Fruit fly (Drosophila melanogaster) whole organism: Measurements from ENCODE around the gene Kdsr.

Source experiments
- CG8478 ChIP-seq: fragments of >200 bp; optimal IDR thresholded peaks from 2 replicates; lab custom pipeline; 2018; ENCODE audit warnings: inconsistent platforms
- Dll ChIP-seq: fragments of >200 bp; optimal IDR thresholded peaks from 2 replicates; lab custom pipeline; 2017
- EcR ChIP-seq, 2 experiments: fragments of >200 bp; optimal IDR thresholded peaks; 2 replicates each; lab custom pipeline; 2017; ENCODE audit warnings: missing biosample characterization in 2 of 2, missing genetic modification characterization in 2 of 2, missing genetic modification reagents in 2 of 2
- pan ChIP-seq: fragments of >200 bp; optimal IDR thresholded peaks from 2 replicates; lab custom pipeline; 2017
- psq ChIP-seq: fragments of >200 bp; optimal IDR thresholded peaks from 2 replicates; lab custom pipeline; 2017
- usp ChIP-seq: fragments of >200 bp; optimal IDR thresholded peaks from 2 replicates; lab custom pipeline; 2017; ENCODE audit warnings: missing biosample characterization, missing genetic modification characterization, mixed read lengths

The Kdsr gene

DNA sequence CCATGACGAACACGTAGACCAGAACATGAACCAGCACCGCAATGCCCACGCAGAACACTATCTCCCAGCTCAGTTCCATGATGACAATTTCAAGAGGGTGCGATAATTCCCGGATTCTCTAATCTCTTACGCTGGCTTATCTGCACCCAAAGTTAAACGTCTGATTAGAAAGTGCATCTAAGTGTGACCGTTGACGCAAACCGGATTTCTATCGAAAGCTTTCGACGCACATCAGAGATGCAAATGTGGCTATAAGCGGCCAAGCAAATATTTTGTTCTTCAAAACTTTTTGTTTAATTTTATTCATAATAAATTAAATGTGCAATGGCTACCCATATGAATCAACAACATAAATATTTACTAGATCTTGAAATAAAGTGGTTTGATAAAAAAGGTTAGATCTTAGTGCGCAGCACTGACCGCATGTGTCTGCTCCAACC is at the start of gene Kdsr, which contains the start of gene CG11858:
Gene Kdsr, minus strand, starts transcription at position 177 of the 440 bp plus-strand sequence.
Gene CG11858, plus strand, starts transcription at position 420 of the 440 bp plus-strand sequence.
- TF ChIP-seq usp (GFP tag; lab: Kevin White, UChicago) (no peak), EcR (GFP tag; optimal IDR thresholded peaks at IDR 0.05; lab: Kevin White, UChicago) (no peak), pan (lab: Kevin White, UChicago) (no peak), CG8478 (lab: Kevin White, UChicago) (no peak), psq (lab: Kevin White, UChicago) (no peak), Dll (no peak)

DNA sequence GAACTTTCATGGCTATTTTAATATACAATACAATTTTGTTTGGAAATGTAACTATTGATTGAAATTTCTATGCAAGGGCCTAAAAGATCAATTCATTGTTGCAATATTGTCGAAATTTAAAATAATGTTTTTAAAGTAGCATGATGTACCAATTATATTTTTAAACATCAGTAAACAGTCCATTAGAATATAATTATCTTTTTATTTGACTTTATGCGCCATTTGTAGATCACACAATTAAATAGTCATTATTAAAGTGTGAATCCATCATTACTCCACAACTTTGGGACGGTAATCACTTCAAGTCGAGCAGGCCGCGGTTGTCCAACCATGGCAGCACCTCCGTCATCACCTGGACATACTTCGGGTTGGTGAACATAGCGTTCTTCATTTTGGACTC is 48.5 kb upstream of the Kdsr start, which contains the start of gene CG31099:
Gene CG31099, minus strand, starts transcription at position 101 of the 400 bp plus-strand sequence.
- TF ChIP-seq pan (lab: Kevin White, UChicago) (no peak), usp (GFP tag; lab: Kevin White, UChicago) (no peak)

DNA sequence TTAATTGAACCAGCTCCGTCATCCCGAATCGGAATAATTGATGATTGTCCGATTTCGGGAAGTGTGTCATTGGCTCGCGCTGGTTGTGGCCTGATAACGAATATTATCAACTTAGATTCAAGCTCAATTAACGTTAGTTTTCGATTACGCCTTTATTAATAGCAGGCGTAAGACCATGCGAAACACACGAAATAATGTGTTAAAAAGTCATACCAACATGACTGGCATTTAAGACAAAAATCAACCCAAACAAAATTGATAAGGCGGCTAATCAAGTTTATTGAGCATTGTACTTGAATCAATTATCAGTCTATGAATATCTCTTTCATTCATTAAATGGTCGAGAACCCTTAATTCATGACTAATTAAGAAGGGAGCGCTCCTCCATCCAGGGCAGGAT is 46.9 kb upstream of the Kdsr start:
- TF ChIP-seq CG8478 (lab: Kevin White, UChicago) (no peak), Dll (no peak), usp (GFP tag; lab: Kevin White, UChicago) (no peak), psq (lab: Kevin White, UChicago) (no peak), EcR (GFP tag; optimal IDR thresholded peaks at IDR 0.05; lab: Kevin White, UChicago) (no peak), pan (lab: Kevin White, UChicago) (no peak)

DNA sequence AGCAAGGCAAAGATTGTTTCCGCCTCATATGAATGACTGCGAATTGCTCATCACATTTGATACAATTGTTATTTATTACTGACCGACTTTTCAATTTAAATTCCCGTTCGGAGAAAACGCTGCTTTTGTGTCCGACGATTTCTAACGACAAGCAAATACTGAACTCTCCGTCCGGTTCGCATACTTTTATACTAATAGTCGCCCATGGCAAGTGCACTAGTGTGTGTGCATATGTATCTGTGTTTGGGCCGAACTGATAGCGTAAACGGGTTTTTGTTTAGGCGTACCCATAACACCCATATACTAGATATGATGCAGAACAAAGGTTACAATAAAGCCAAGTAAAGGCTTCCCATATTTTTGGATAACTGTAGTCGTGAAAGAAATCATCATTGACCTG is 45.9 kb upstream of the Kdsr start, which contains the start of gene CG10550:
Gene CG10550, minus strand, starts transcription at position 164 of the 400 bp plus-strand sequence.
- no peak for TF ChIP-seq EcR (GFP tag; optimal IDR thresholded peaks at IDR 0.05; lab: Kevin White, UChicago)
- no peak for TF ChIP-seq Dll
- no peak for TF ChIP-seq pan (lab: Kevin White, UChicago)
- TF ChIP-seq usp (GFP tag; lab: Kevin White, UChicago), result no peak
- no peak for TF ChIP-seq psq (lab: Kevin White, UChicago)
- no peak for TF ChIP-seq CG8478 (lab: Kevin White, UChicago)

DNA sequence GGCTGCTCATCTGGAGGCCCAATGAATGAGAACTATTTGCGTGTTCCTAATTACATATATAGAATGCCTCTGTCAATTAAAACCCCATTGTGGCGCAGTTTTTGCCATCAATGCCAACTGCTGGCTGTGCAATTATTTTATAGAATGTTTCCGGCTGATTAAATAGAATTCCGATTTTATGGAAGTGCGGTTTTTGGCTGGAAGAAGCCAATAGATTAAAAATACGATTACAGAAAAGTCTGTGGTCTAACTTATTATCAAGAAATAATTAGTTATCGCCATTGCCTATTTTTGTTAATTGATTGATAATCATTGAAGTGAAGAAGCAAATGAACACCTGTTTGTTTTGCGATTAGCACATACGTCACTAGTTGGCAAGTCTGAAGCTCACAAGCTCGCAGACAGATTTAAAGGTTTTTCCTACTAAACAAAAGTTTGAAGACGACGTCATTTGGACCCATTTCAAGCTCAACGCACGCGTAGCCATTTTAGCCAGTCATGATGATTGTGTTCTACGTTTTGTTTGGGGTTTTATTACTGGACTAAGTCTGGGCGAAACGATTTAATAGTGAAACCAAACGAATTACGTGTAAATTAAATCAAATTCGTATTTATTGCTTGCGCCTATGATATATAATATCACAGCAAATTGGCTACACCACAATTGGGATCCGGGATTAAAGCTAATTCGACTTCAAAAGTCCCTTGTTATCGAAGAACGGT is 43.7 kb upstream of the Kdsr start:
- TF ChIP-seq Dll, result no peak
- TF ChIP-seq psq (lab: Kevin White, UChicago), result no peak
- TF ChIP-seq EcR (GFP tag; optimal IDR thresholded peaks at IDR 0.05; lab: Kevin White, UChicago), result no peak
- no peak for TF ChIP-seq pan (lab: Kevin White, UChicago)
- TF ChIP-seq usp (GFP tag; lab: Kevin White, UChicago), result no peak
- no peak for TF ChIP-seq CG8478 (lab: Kevin White, UChicago)

DNA sequence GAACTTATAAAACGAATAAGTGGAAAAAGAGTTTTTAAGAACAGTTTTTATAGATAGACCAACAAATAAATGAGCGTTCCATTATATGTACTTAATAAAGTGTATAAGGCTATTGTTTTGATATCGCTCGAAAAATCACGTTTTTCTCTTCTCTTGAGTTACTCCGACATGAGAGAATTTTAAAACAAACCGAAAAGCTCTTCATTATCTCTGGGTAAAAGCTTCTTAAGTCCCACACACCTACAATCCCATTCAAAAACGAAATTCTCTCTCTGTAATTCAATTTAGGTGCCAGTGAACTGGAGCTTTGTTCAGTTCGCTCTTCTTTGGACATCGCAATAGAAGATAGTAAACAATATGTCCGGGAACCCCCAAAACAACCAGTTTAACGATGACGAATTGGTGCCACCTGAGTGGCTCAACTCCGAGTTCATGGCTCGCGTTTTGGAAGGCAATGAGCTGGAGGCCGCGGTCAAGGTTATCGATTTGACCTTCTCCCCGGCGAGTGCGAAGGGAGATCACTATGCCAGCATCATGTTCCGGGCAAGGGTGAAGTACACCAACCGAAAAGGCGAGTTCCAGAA is 41.7 kb upstream of the Kdsr start, which contains the start of gene CG31436:
Gene CG31436, plus strand, starts transcription at position 281 of the 584 bp plus-strand sequence.
- no peak for TF ChIP-seq CG8478 (lab: Kevin White, UChicago)
- no peak for TF ChIP-seq EcR (GFP tag; optimal IDR thresholded peaks at IDR 0.05; lab: Kevin White, UChicago)
- no peak for TF ChIP-seq usp (GFP tag; lab: Kevin White, UChicago)
- no peak for TF ChIP-seq pan (lab: Kevin White, UChicago)
- TF ChIP-seq Dll, result no peak
- no peak for TF ChIP-seq psq (lab: Kevin White, UChicago)

DNA sequence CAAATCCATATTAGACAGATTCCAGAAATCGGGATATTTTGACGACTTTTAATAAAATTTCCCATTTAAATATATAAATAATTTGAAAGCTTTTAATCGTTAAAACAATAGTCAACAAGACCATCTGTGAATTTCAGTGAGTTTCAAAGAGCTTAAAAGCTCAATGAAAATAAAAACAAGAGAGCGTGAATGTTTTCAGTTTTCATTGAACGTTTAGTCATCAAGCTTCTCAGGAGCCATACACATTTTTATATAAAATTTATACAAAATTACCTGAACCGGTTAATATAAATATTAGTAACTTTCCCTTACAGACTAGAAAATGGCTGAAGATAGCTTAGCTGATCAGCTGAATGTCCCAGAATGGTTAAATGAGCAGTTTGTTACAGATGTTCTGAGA is 39.9 kb upstream of the Kdsr start, which contains the start of gene CG31370:
Gene CG31370, plus strand, starts transcription at position 226 of the 400 bp plus-strand sequence.
- no peak for TF ChIP-seq EcR (GFP tag; optimal IDR thresholded peaks at IDR 0.05; lab: Kevin White, UChicago)
- no peak for TF ChIP-seq CG8478 (lab: Kevin White, UChicago)
- TF ChIP-seq usp (GFP tag; lab: Kevin White, UChicago), result no peak
- TF ChIP-seq Dll, result no peak
- no peak for TF ChIP-seq pan (lab: Kevin White, UChicago)
- TF ChIP-seq psq (lab: Kevin White, UChicago), result no peak

DNA sequence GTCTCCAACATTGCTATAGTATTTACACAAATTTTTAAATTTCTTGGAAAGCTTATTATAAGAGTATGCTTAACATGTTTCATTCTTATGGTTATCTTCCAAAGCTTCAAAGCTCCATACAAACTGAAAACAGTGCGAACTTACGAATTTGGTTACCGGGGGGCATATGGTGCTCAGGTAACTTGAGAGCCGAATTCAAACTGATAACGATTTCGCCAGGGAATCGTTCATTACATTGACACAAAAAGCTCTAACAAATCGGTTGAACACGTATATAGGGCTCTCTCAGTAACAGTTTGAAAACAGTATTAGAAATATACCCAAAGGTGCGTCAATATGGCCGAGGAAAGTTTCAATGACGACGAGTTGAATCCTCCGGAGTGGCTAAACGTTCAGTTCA is 38.3 kb upstream of the Kdsr start, which contains the start of gene CG13659:
Gene CG13659, plus strand, starts transcription at position 317 of the 400 bp plus-strand sequence.
- no peak for TF ChIP-seq EcR (GFP tag; optimal IDR thresholded peaks at IDR 0.05; lab: Kevin White, UChicago)
- no peak for TF ChIP-seq CG8478 (lab: Kevin White, UChicago)
- TF ChIP-seq usp (GFP tag; lab: Kevin White, UChicago), result no peak
- TF ChIP-seq pan (lab: Kevin White, UChicago), result no peak
- no peak for TF ChIP-seq psq (lab: Kevin White, UChicago)
- TF ChIP-seq Dll, result no peak

DNA sequence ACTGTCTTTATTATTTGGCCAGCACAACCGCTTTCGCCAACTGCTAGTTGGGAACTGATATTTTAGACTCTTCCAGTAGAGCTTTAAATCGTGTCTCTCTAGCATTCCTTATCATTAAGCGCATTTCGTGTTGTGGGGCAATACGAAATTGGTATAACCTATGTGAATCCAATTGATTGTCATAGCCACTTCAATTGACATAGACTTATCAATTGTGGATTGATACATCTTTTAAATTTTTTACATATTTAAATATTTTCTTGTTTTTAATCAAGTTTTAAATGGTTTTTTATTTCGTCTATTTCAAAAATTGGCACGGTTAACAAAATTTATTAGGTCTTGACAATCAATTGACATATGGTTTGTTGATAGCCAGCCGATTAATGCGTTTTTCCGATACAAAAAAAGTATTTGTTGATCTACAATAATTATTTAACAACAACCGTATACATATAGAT is 37.2 kb upstream of the Kdsr start, which contains the start of gene CG31288:
Gene CG31288, minus strand, starts transcription at position 51 of the 458 bp plus-strand sequence.
- no peak for TF ChIP-seq pan (lab: Kevin White, UChicago)
- TF ChIP-seq EcR (GFP tag; optimal IDR thresholded peaks at IDR 0.05; lab: Kevin White, UChicago), result no peak
- no peak for TF ChIP-seq CG8478 (lab: Kevin White, UChicago)
- TF ChIP-seq psq (lab: Kevin White, UChicago), result no peak
- TF ChIP-seq usp (GFP tag; lab: Kevin White, UChicago), result no peak
- no peak for TF ChIP-seq Dll

DNA sequence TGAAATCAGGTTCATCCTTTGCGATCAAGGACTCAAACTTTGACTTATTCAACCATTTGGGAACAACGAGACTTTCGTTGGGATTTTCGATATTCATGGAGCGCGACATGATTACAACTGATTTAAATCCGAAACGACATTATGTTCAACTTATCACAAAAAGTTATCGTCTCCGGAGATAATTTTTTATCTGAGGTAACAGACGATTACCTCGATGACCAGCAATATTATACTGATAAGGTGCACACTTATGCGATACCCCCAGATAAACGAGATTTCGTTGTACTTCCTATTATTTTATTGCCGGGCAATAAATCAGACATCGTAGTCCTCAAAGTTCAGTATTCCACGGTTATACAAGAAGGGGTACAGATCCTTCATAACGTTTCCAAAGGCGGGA is 35.4 kb upstream of the Kdsr start, which contains the start of gene CG31097:
Gene CG31097, minus strand, starts transcription at position 101 of the 400 bp plus-strand sequence.
- TF ChIP-seq psq (lab: Kevin White, UChicago), result no peak
- no peak for TF ChIP-seq EcR (GFP tag; optimal IDR thresholded peaks at IDR 0.05; lab: Kevin White, UChicago)
- TF ChIP-seq CG8478 (lab: Kevin White, UChicago), result no peak
- TF ChIP-seq Dll, result no peak
- no peak for TF ChIP-seq usp (GFP tag; lab: Kevin White, UChicago)
- no peak for TF ChIP-seq pan (lab: Kevin White, UChicago)
